Fruit fly (Drosophila melanogaster) whole organism, embryonic: ENCODE results near the gene superdeath.

Source experiments
- CG10431 ChIP-seq: fragments of 200-800 bp; sonication (Bioruptor generic); optimal IDR thresholded peaks from 3 replicates; lab custom pipeline; 2018; ENCODE audit warnings: missing biosample characterization, mild to moderate bottlenecking, missing genetic modification characterization
- CG17385 ChIP-seq: fragments of 200-800 bp; sonication (Bioruptor generic); optimal IDR thresholded peaks from 3 replicates; lab custom pipeline; 2018; ENCODE audit warnings: missing biosample characterization, mild to moderate bottlenecking, missing genetic modification characterization
- Dfd ChIP-seq, 2 experiments: fragments of >200 bp; optimal IDR thresholded peaks; 2 replicates each; lab custom pipeline; 2017; ENCODE audit warnings: missing biosample characterization in 2 of 2, missing genetic modification characterization in 2 of 2
- Lpt ChIP-seq: fragments of >200 bp; optimal IDR thresholded peaks from 2 replicates; lab custom pipeline; 2018; ENCODE audit warnings: missing biosample characterization, missing genetic modification characterization
- Nf-YC ChIP-seq: fragments of 200-800 bp; optimal IDR thresholded peaks from 3 replicates; lab custom pipeline; 2019; ENCODE audit warnings: missing biosample characterization, mild to moderate bottlenecking, missing genetic modification characterization, moderate library complexity
- Six4 ChIP-seq: fragments of 200-800 bp; sonication (Bioruptor generic); optimal IDR thresholded peaks from 2 replicates; lab custom pipeline; 2016; ENCODE audit warnings: missing biosample characterization, missing genetic modification characterization
- Sry-β ChIP-seq: fragments of 200-800 bp; sonication (Bioruptor generic); optimal IDR thresholded peaks from 2 replicates; lab custom pipeline; 2018; ENCODE audit warnings: missing biosample characterization, mild to moderate bottlenecking, missing genetic modification characterization, moderate library complexity
- Trl ChIP-seq, 3 experiments: fragments of >200 bp in 2 of 3; fragments of 200-800 bp in 1 of 3; sonication (Bioruptor generic) in 1 of 3; optimal IDR thresholded peaks; 2 replicates in 1 of 3; 3 replicates in 2 of 3; lab custom pipeline; 2016 to 2017; ENCODE audit warnings: missing biosample characterization in 1 of 3, missing genetic modification characterization in 1 of 3
- h ChIP-seq: fragments of >200 bp; optimal IDR thresholded peaks from 2 replicates; lab custom pipeline; 2017
- odd ChIP-seq: fragments of 200-800 bp; sonication (Bioruptor generic); optimal IDR thresholded peaks from 2 replicates; lab custom pipeline; 2017; ENCODE audit warnings: missing biosample characterization, mild to moderate bottlenecking, missing genetic modification characterization
- pum ChIP-seq: fragments of 200-800 bp; sonication (Bioruptor generic); optimal IDR thresholded peaks from 2 replicates; lab custom pipeline; 2016; ENCODE audit warnings: missing biosample characterization, missing genetic modification characterization
- ranshi ChIP-seq: fragments of 200-800 bp; sonication (Bioruptor generic); IDR thresholded peaks from 2 replicates; pipeline ENCODE4 v1.3.6; 2022; ENCODE audit warnings: missing biosample characterization, missing genetic modification characterization

DNA sequence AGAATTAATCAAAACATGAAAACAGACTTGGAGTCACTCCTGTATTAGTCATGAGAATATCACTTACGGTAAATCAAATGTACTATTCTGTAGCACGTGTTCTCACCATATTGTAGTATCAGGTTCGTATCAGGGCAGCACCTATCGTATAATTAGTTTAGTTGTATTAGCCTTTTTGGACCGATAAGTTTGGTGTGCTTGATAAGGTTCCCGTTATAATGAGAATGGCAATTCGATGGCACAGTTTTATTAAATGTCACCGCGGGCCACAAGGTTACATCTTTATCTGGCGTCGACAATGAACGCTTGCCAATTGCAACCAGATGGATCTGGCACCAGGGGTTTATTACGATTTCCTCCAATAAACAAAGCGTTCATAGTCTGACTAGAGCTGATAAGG is 20.3 kb downstream of the superdeath start:
- TF ChIP-seq Dfd (GFP tag; optimal IDR thresholded peaks at IDR 0.05; lab: Kevin White, UChicago) (no peak), Nf-YC (tag; lab: Kevin White, UChicago) (no peak), Six4 (GFP tag; lab: Kevin White, UChicago) (no peak), Lpt (GFP tag; lab: Kevin White, UChicago) (no peak), Trl (optimal IDR thresholded peaks at IDR 0.05; lab: Kevin White, UChicago) (no peak), Trl (GFP tag; optimal IDR thresholded peaks at IDR 0.05; lab: Kevin White, UChicago) (no peak), pum (no peak), CG10431 (no peak), Sry-β (GFP tag; lab: Kevin White, UChicago) (no peak), CG17385 (GFP tag; lab: Kevin White, UChicago) (no peak), ranshi (no peak), h (lab: Kevin White, UChicago) (no peak), odd (no peak)
